Worm (Caenorhabditis elegans) whole organism, late embryonic: ENCODE measurements around the gene cutl-9.

ENCODE experiments used
- ceh-31 ChIP-seq: sonication (generic microtip); optimal IDR thresholded peaks from 2 replicates; lab custom pipeline; 2016; ENCODE audit warnings: missing genetic modification characterization, missing compliant biosample characterization
- pros-1 ChIP-seq: fragments of 150-350 bp; optimal IDR thresholded peaks from 2 replicates; lab custom pipeline; 2014; ENCODE audit warnings: missing biosample characterization, missing genetic modification reagents, missing genetic modification characterization

DNA sequence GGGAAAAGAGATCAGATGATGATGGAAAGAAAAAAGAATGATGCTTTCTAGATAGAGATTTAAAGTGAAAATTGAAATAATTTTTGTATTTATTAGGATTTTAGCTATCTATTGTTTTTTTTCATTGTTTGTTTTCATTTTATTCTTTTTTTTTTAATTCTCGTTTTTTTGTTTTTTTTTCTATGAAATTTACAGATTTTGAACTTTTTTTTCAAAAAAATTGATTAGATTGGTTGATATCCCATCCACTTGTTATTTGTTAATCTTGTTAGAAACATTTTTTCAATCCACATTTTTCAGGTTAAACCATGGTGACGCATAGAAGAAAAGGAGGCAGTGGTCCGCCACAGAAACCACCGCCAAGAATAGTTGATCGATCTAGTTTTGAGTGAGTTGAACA is 38.0 kb upstream of the cutl-9 start, which contains the start of gene algn-9:
- TF ChIP-seq ceh-31 (tag; lab: Kevin White, UChicago) (no peak), pros-1 (no peak)
